Fruit fly (Drosophila melanogaster) ovary, adult (tissue): Measurements from ENCODE around the gene CG10654.

Source experiments
- CG17801 ChIP-seq: fragments of 200-800 bp; optimal IDR thresholded peaks from 2 replicates; lab custom pipeline; 2019; ENCODE audit warnings: missing biosample characterization, mild to moderate bottlenecking, missing genetic modification characterization, moderate library complexity; ENCODE audit not compliant: partially characterized antibody

CG10654 gene

dm6 chr3L:12515691-12516455 is 8.2 kb upstream of the CG10654 start:
- peak; percentile 72 for TF ChIP-seq CG17801 (GFP tag; lab: Kevin White, UChicago)

- peak; percentile 82 for TF ChIP-seq CG17801 (GFP tag; lab: Kevin White, UChicago)
Observed at dm6 chr3L:12514762-12515215, 7.1 kb upstream of the CG10654 start, which contains the start of the genes sti and tral. Gene sti, minus strand, starts transcription at chr3L:12514815. Gene tral, plus strand, starts transcription at chr3L:12515059.

- TF ChIP-seq CG17801 (GFP tag; lab: Kevin White, UChicago): no peak
Observed at dm6 chr3L:12506963-12507552, 582 bp downstream of the CG10654 start.

dm6 chr3L:12505990-12506389 is 1.6 kb downstream of the CG10654 start:
- TF ChIP-seq CG17801 (GFP tag; lab: Kevin White, UChicago): no peak

dm6 chr3L:12503865-12504650 is 3.6 kb downstream of the CG10654 start, which contains the start of the genes CG10646 and vih:
Gene CG10646, minus strand, starts transcription at chr3L:12503894.
Gene vih, plus strand, starts transcription at chr3L:12504292.
- TF ChIP-seq CG17801 (GFP tag; lab: Kevin White, UChicago): peak; percentile 35

- peak; percentile 80 for TF ChIP-seq CG17801 (GFP tag; lab: Kevin White, UChicago)
Observed at dm6 chr3L:12501249-12501648, 6.4 kb downstream of the CG10654 start, which contains the start of the genes CG10638 and CG10681. Gene CG10638, minus strand, starts transcription at chr3L:12501311. Gene CG10681, plus strand, starts transcription at chr3L:12501513.

- TF ChIP-seq CG17801 (GFP tag; lab: Kevin White, UChicago): no peak
Observed at dm6 chr3L:12496428-12497344, 11.0 kb downstream of the CG10654 start, which contains the start of gene CG10657. Gene CG10657, minus strand, starts transcription at chr3L:12497216.

dm6 chr3L:12495312-12495725 is 12.3 kb downstream of the CG10654 start:
- no peak for TF ChIP-seq CG17801 (GFP tag; lab: Kevin White, UChicago)

- TF ChIP-seq CG17801 (GFP tag; lab: Kevin White, UChicago): no peak
Observed at dm6 chr3L:12494273-12494672, 13.4 kb downstream of the CG10654 start.

- peak; percentile 86 for TF ChIP-seq CG17801 (GFP tag; lab: Kevin White, UChicago)
Observed at dm6 chr3L:12490418-12491035, 17.1 kb downstream of the CG10654 start, which contains the start of gene CG10660. Gene CG10660, minus strand, starts transcription at chr3L:12490676.

- no peak for TF ChIP-seq CG17801 (GFP tag; lab: Kevin White, UChicago)
Observed at dm6 chr3L:12489952-12490351, 17.7 kb downstream of the CG10654 start.

dm6 chr3L:12486175-12486574 is 21.5 kb downstream of the CG10654 start:
- no peak for TF ChIP-seq CG17801 (GFP tag; lab: Kevin White, UChicago)

- TF ChIP-seq CG17801 (GFP tag; lab: Kevin White, UChicago): no peak
Observed at dm6 chr3L:12484948-12485347, 22.7 kb downstream of the CG10654 start, which contains the start of gene CG10663. Gene CG10663, minus strand, starts transcription at chr3L:12485035.
